Worm (Caenorhabditis elegans) whole organism, L3 larva: Measurements from ENCODE around the gene rpl-36.

Experiments used
- R02D3.7 ChIP-seq: fragments of 150-350 bp; optimal IDR thresholded peaks from 2 replicates; lab custom pipeline; 2014; ENCODE audit warnings: missing biosample characterization, missing genetic modification characterization
- ZK546.5 ChIP-seq: sonication (generic microtip); optimal IDR thresholded peaks from 2 replicates; lab custom pipeline; 2017; ENCODE audit warnings: missing biosample characterization, missing genetic modification characterization
- ama-1 ChIP-seq: fragments of 150-350 bp; optimal IDR thresholded peaks from 2 replicates; lab custom pipeline; 2018
- ceh-16 ChIP-seq: sonication (generic microtip); optimal IDR thresholded peaks from 2 replicates; lab custom pipeline; 2017; ENCODE audit warnings: missing biosample characterization, missing genetic modification characterization
- ceh-82 ChIP-seq: fragments of 150-350 bp; optimal IDR thresholded peaks from 2 replicates; lab custom pipeline; 2014; ENCODE audit warnings: missing biosample characterization, missing genetic modification characterization
- ceh-9 ChIP-seq: sonication (generic microtip); optimal IDR thresholded peaks from 2 replicates; lab custom pipeline; 2018; ENCODE audit warnings: missing biosample characterization, missing genetic modification characterization
- daf-12 ChIP-seq: fragments of 150-350 bp; optimal IDR thresholded peaks from 2 replicates; lab custom pipeline; 2014; ENCODE audit warnings: missing biosample characterization, missing genetic modification reagents, missing genetic modification characterization
- egl-27 ChIP-seq: sonication (generic microtip); optimal IDR thresholded peaks from 4 replicates; lab custom pipeline; 2017; ENCODE audit warnings: missing biosample characterization, missing genetic modification reagents, missing genetic modification characterization
- egl-5 ChIP-seq: fragments of 150-350 bp; optimal IDR thresholded peaks from 2 replicates; lab custom pipeline; 2017; ENCODE audit warnings: missing biosample characterization, missing genetic modification reagents, missing genetic modification characterization, inconsistent platforms
- elt-1 ChIP-seq: fragments of 150-350 bp; optimal IDR thresholded peaks from 2 replicates; lab custom pipeline; 2014; ENCODE audit warnings: missing biosample characterization, missing genetic modification characterization
- elt-2 ChIP-seq: sonication (generic microtip); optimal IDR thresholded peaks from 2 replicates; lab custom pipeline; 2016; ENCODE audit warnings: missing genetic modification reagents, mild to moderate bottlenecking, missing genetic modification characterization, missing compliant biosample characterization
- elt-3 ChIP-seq, 3 experiments: fragments of 150-350 bp in 1 of 3; sonication (generic microtip) in 2 of 3; optimal IDR thresholded peaks; 2 replicates in 2 of 3; 4 replicates in 1 of 3; lab custom pipeline; 2014 to 2017; ENCODE audit warnings: missing biosample characterization in 3 of 3, missing genetic modification characterization in 3 of 3
- eor-1 ChIP-seq, 2 experiments: fragments of 150-350 bp; optimal IDR thresholded peaks; 2 replicates each; lab custom pipeline; 2014 to 2018; ENCODE audit warnings: missing biosample characterization in 2 of 2, missing genetic modification characterization in 2 of 2
- fkh-2 ChIP-seq: fragments of 150-350 bp; optimal IDR thresholded peaks from 2 replicates; lab custom pipeline; 2014; ENCODE audit warnings: missing biosample characterization, missing genetic modification reagents, missing genetic modification characterization
- fos-1 ChIP-seq: fragments of 150-350 bp; optimal IDR thresholded peaks from 2 replicates; lab custom pipeline; 2014; ENCODE audit warnings: missing biosample characterization, missing genetic modification characterization
- jun-1 ChIP-seq: fragments of 150-350 bp; optimal IDR thresholded peaks from 2 replicates; lab custom pipeline; 2014; ENCODE audit warnings: missing biosample characterization, missing genetic modification reagents, missing genetic modification characterization
- lin-39 ChIP-seq: fragments of 150-350 bp; optimal IDR thresholded peaks from 2 replicates; lab custom pipeline; 2018; ENCODE audit warnings: missing biosample characterization, missing genetic modification reagents, missing genetic modification characterization
- lsy-12 ChIP-seq: sonication (generic microtip); optimal IDR thresholded peaks from 2 replicates; lab custom pipeline; 2016; ENCODE audit warnings: mild to moderate bottlenecking, missing genetic modification characterization, missing compliant biosample characterization
- mdl-1 ChIP-seq: fragments of 150-350 bp; optimal IDR thresholded peaks from 2 replicates; lab custom pipeline; 2014; ENCODE audit warnings: missing biosample characterization, missing genetic modification characterization
- mml-1 ChIP-seq: fragments of 150-350 bp; sonication (generic microtip); optimal IDR thresholded peaks from 3 replicates; lab custom pipeline; 2014; ENCODE audit warnings: missing biosample characterization, missing genetic modification characterization
- nfya-1 ChIP-seq: sonication (generic microtip); optimal IDR thresholded peaks from 2 replicates; lab custom pipeline; 2017; ENCODE audit warnings: missing genetic modification characterization, mild to moderate bottlenecking, missing compliant biosample characterization, antibody characterized with exemption, moderate library complexity; ENCODE audit not compliant: insufficient read depth
- nhr-11 ChIP-seq: fragments of 150-350 bp; optimal IDR thresholded peaks from 2 replicates; lab custom pipeline; 2014; ENCODE audit warnings: missing biosample characterization, missing genetic modification characterization
- nhr-12 ChIP-seq: fragments of 150-350 bp; optimal IDR thresholded peaks from 2 replicates; lab custom pipeline; 2014; ENCODE audit warnings: missing biosample characterization, missing genetic modification characterization
- nhr-23 ChIP-seq: fragments of 150-350 bp; optimal IDR thresholded peaks from 2 replicates; lab custom pipeline; 2014; ENCODE audit warnings: missing biosample characterization, missing genetic modification reagents, missing genetic modification characterization
- nhr-237 ChIP-seq: fragments of 150-350 bp; optimal IDR thresholded peaks from 2 replicates; lab custom pipeline; 2014; ENCODE audit warnings: missing biosample characterization, missing genetic modification characterization
- nhr-25 ChIP-seq: sonication (generic microtip); optimal IDR thresholded peaks from 2 replicates; lab custom pipeline; 2017; ENCODE audit warnings: missing biosample characterization, missing genetic modification characterization
- nhr-43 ChIP-seq: sonication (generic microtip); optimal IDR thresholded peaks from 2 replicates; lab custom pipeline; 2016; ENCODE audit warnings: mild to moderate bottlenecking, missing genetic modification characterization, missing compliant biosample characterization; ENCODE audit not compliant: poor library complexity, severe bottlenecking
- nhr-67 ChIP-seq: fragments of 150-350 bp; optimal IDR thresholded peaks from 2 replicates; lab custom pipeline; 2014; ENCODE audit warnings: missing biosample characterization, missing genetic modification characterization
- nhr-76 ChIP-seq: fragments of 150-350 bp; sonication (generic microtip); optimal IDR thresholded peaks from 5 replicates; lab custom pipeline; 2014; ENCODE audit warnings: missing biosample characterization, missing genetic modification characterization
- pqm-1 ChIP-seq: fragments of 150-350 bp; optimal IDR thresholded peaks from 2 replicates; lab custom pipeline; 2017; ENCODE audit warnings: missing biosample characterization, missing genetic modification characterization, inconsistent platforms
- sea-2 ChIP-seq: fragments of 150-350 bp; sonication (generic microtip); optimal IDR thresholded peaks from 4 replicates; lab custom pipeline; 2014; ENCODE audit warnings: missing biosample characterization, missing genetic modification reagents, missing genetic modification characterization
- tbx-2 ChIP-seq: sonication (generic microtip); optimal IDR thresholded peaks from 2 replicates; lab custom pipeline; 2016; ENCODE audit warnings: mild to moderate bottlenecking, missing genetic modification characterization, missing compliant biosample characterization
- unc-39 ChIP-seq: sonication (generic microtip); optimal IDR thresholded peaks from 4 replicates; lab custom pipeline; 2017; ENCODE audit warnings: missing biosample characterization, missing genetic modification characterization
- unc-62 ChIP-seq: fragments of 150-350 bp; sonication (generic microtip); optimal IDR thresholded peaks from 4 replicates; lab custom pipeline; 2014; ENCODE audit warnings: missing biosample characterization, missing genetic modification reagents, missing genetic modification characterization
- ztf-11 ChIP-seq: fragments of 150-350 bp; optimal IDR thresholded peaks from 2 replicates; lab custom pipeline; 2014; ENCODE audit warnings: missing biosample characterization, missing genetic modification characterization

rpl-36 gene

ce11 chrIII:7207903-7208497, 27.9 kb downstream of the rpl-36 start, which contains the start of gene rpl-6 (continued):
- TF ChIP-seq nhr-67 (no peak), egl-5 (peak; percentile 66), nhr-12 (tag; lab: Kevin White, UChicago) (no peak), nhr-43 (peak; percentile 79), mdl-1 (tag; lab: Kevin White, UChicago) (no peak), ceh-16 (tag; lab: Kevin White, UChicago) (peak; percentile 21), eor-1 (tag; optimal IDR thresholded peaks at IDR 0.05; lab: Kevin White, UChicago) (no peak), ceh-9 (tag; lab: Kevin White, UChicago) (no peak), nhr-237 (tag; lab: Kevin White, UChicago) (no peak), jun-1 (tag; lab: Kevin White, UChicago) (peak; percentile 35), nhr-76 (tag; lab: Kevin White, UChicago) (peak; percentile 1), nhr-25 (tag; lab: Kevin White, UChicago) (peak; percentile 88), ceh-82 (tag; lab: Kevin White, UChicago) (no peak), nhr-11 (no peak), elt-2 (peak; percentile 66), tbx-2 (tag; lab: Kevin White, UChicago) (peak; percentile 37), nhr-23 (tag; lab: Kevin White, UChicago) (peak; percentile 98), lsy-12 (tag; lab: Kevin White, UChicago) (peak; percentile 90), lin-39 (tag; lab: Kevin White, UChicago) (peak; percentile 73), daf-12 (tag; lab: Kevin White, UChicago) (no peak), unc-39 (no peak), ztf-11 (no peak), elt-1 (tag; lab: Kevin White, UChicago) (peak; percentile 18), unc-62 (GFP tag; lab: Kevin White, UChicago) (no peak)

- TF ChIP-seq elt-3 (tag; optimal IDR thresholded peaks at IDR 0.05; lab: Kevin White, UChicago) (no peak), fos-1 (tag; lab: Kevin White, UChicago) (peak; percentile 10)
- TF ChIP-seq, all 47 proteins: peak for 1
Measured at ce11 chrIII:7209721-7210120, 29.7 kb downstream of the rpl-36 start, which contains the start of gene R151.2. Gene R151.2 (plus strand): TSS chrIII:7209967.

- TF ChIP-seq elt-2 (no peak), nhr-12 (tag; lab: Kevin White, UChicago) (no peak), R02D3.7 (tag; lab: Kevin White, UChicago) (no peak), nhr-43 (no peak), jun-1 (tag; lab: Kevin White, UChicago) (no peak), nhr-67 (no peak), lin-39 (tag; lab: Kevin White, UChicago) (no peak), ceh-16 (tag; lab: Kevin White, UChicago) (no peak), eor-1 (tag; optimal IDR thresholded peaks at IDR 0.05; lab: Kevin White, UChicago) (no peak), nhr-237 (tag; lab: Kevin White, UChicago) (no peak), nhr-23 (tag; lab: Kevin White, UChicago) (no peak)
Measured at ce11 chrIII:7210486-7210885, 30.4 kb downstream of the rpl-36 start.

ce11 chrIII:7212028-7212427, 32.0 kb downstream of the rpl-36 start:
- peak; percentile 81 for TF ChIP-seq pqm-1 (tag; lab: Kevin White, UChicago)
- peak; percentile 61 for TF ChIP-seq elt-2
- no peak for TF ChIP-seq egl-27 (tag; lab: Kevin White, UChicago)
- no peak for TF ChIP-seq ZK546.5 (tag; lab: Kevin White, UChicago)
- no peak for TF ChIP-seq sea-2 (GFP tag; lab: Kevin White, UChicago)
- TF ChIP-seq ztf-11: no peak
- TF ChIP-seq ceh-82 (tag; lab: Kevin White, UChicago): no peak
- TF ChIP-seq nhr-67: no peak

ce11 chrIII:7215532-7215931, 35.5 kb downstream of the rpl-36 start:
- no peak for TF ChIP-seq ztf-11
- TF ChIP-seq lin-39 (tag; lab: Kevin White, UChicago): peak; percentile 16

ce11 chrIII:7216226-7216625, 36.2 kb downstream of the rpl-36 start, which contains the start of gene R151.1:
Gene R151.1 (plus strand): TSS chrIII:7216526.
- TF ChIP-seq ZK546.5 (tag; lab: Kevin White, UChicago) (no peak), nhr-67 (no peak), R02D3.7 (tag; lab: Kevin White, UChicago) (no peak), nhr-237 (tag; lab: Kevin White, UChicago) (no peak), fkh-2 (no peak), ceh-16 (tag; lab: Kevin White, UChicago) (no peak), ama-1 (no peak), nfya-1 (no peak), egl-27 (tag; lab: Kevin White, UChicago) (no peak), mml-1 (tag; lab: Kevin White, UChicago) (no peak), tbx-2 (tag; lab: Kevin White, UChicago) (no peak), jun-1 (tag; lab: Kevin White, UChicago) (no peak)
